Worm (Caenorhabditis elegans): ENCODE measurements around the gene chw-1.

ce11 chrV:10463276-10463675, 1.2 kb downstream of the chw-1 start, which contains the start of gene F22E12.3:
- no peak for TF ChIP-seq dmd-4 (tag; optimal IDR thresholded peaks at IDR 0.05)
- TF ChIP-seq nhr-77 (tag; optimal IDR thresholded peaks at IDR 0.05) = no peak
- TF ChIP-seq mdl-1 (tag; optimal IDR thresholded peaks at IDR 0.05) = no peak
- no peak for TF ChIP-seq fos-1 (tag; optimal IDR thresholded peaks at IDR 0.05)
- no peak for TF ChIP-seq nhr-23 (tag; optimal IDR thresholded peaks at IDR 0.05)
- TF ChIP-seq lsy-2 (tag; optimal IDR thresholded peaks at IDR 0.05) = no peak
- TF ChIP-seq skn-1 (tag; optimal IDR thresholded peaks at IDR 0.05) = no peak
- no peak for TF ChIP-seq nhr-129 (tag; optimal IDR thresholded peaks at IDR 0.05)

Data from whole organism, L2 larva.